Worm (Caenorhabditis elegans): ENCODE data around the gene mcu-1.

ce11 chrIV:5949964-5950363, 10.9 kb upstream of the mcu-1 start:
- TF ChIP-seq atf-7 (tag; optimal IDR thresholded peaks at IDR 0.05) (no peak), dpl-1 (GFP tag; optimal IDR thresholded peaks at IDR 0.05) (no peak), F55B11.4 (tag; optimal IDR thresholded peaks at IDR 0.05; ENCODE audit: borderline replicate concordance, insufficient read depth) (no peak), pbrm-1 (GFP tag; IDR thresholded peaks at IDR 0.05) (no peak), T26A5.8 (tag; optimal IDR thresholded peaks at IDR 0.05) (no peak), ztf-22 (GFP tag; optimal IDR thresholded peaks at IDR 0.05) (no peak), ztf-25 (GFP tag; IDR thresholded peaks at IDR 0.05) (no peak), mes-4 (tag; optimal IDR thresholded peaks at IDR 0.05) (no peak), lin-35 (GFP tag; optimal IDR thresholded peaks at IDR 0.05) (no peak), F57A8.1 (GFP tag; optimal IDR thresholded peaks at IDR 0.05) (no peak), nfya-1 (tag; optimal IDR thresholded peaks at IDR 0.05; ENCODE audit: borderline replicate concordance, insufficient read depth) (no peak), hlh-26 (GFP tag; conservative IDR thresholded peaks at IDR 0.05) (no peak), unc-62 (GFP tag; optimal IDR thresholded peaks at IDR 0.05) (no peak)
